Fruit fly (Drosophila melanogaster) whole organism, embryonic: ENCODE data around the gene Cad88C.

Experiments used
- Adf1 ChIP-seq: fragments of 200-800 bp; sonication (Bioruptor generic); IDR thresholded peaks from 2 replicates; pipeline ENCODE4 v1.3.6; 2022; ENCODE audit warnings: missing biosample characterization, missing genetic modification characterization
- Asciz ChIP-seq: fragments of 200-800 bp; sonication (Bioruptor generic); optimal IDR thresholded peaks from 2 replicates; lab custom pipeline; 2017; ENCODE audit warnings: missing biosample characterization, mild to moderate bottlenecking, missing genetic modification characterization, missing genetic modification reagents
- Atf3 ChIP-seq: fragments of 200-800 bp; sonication (Bioruptor generic); optimal IDR thresholded peaks from 3 replicates; lab custom pipeline; 2016; ENCODE audit warnings: missing biosample characterization, missing genetic modification characterization
- CG10366 ChIP-seq: fragments of 200-800 bp; sonication (Bioruptor generic); IDR thresholded peaks from 2 replicates; pipeline ENCODE4 v1.3.6; 2022; ENCODE audit warnings: missing biosample characterization, missing genetic modification characterization
- CG10462 ChIP-seq: fragments of 200-800 bp; sonication (Bioruptor generic); optimal IDR thresholded peaks from 2 replicates; lab custom pipeline; 2016; ENCODE audit warnings: missing biosample characterization, missing genetic modification characterization
- CG10959 ChIP-seq: fragments of 200-800 bp; sonication (Bioruptor generic); IDR thresholded peaks from 2 replicates; pipeline ENCODE4 v1.3.6; 2022; ENCODE audit warnings: missing biosample characterization, missing genetic modification characterization
- CG11085 ChIP-seq: fragments of 200-800 bp; sonication (Bioruptor generic); IDR thresholded peaks from 2 replicates; pipeline ENCODE4 v1.3.6; 2022; ENCODE audit warnings: missing biosample characterization, missing genetic modification characterization
- CG11093 ChIP-seq: fragments of 200-800 bp; sonication (Bioruptor generic); IDR thresholded peaks from 3 replicates; pipeline ENCODE4 v1.3.6; 2022; ENCODE audit warnings: missing biosample characterization, missing genetic modification characterization
- CG14667 ChIP-seq: fragments of 200-800 bp; sonication (Bioruptor generic); IDR thresholded peaks from 2 replicates; pipeline ENCODE4 v1.3.6; 2022; ENCODE audit warnings: missing biosample characterization, missing genetic modification characterization
- CG14710 ChIP-seq: fragments of 200-800 bp; sonication (Bioruptor generic); optimal IDR thresholded peaks from 3 replicates; lab custom pipeline; 2019; ENCODE audit warnings: missing biosample characterization, mild to moderate bottlenecking, missing genetic modification characterization, moderate library complexity
- CG15514 ChIP-seq: fragments of 200-800 bp; sonication (Bioruptor generic); optimal IDR thresholded peaks from 3 replicates; lab custom pipeline; 2017; ENCODE audit warnings: missing biosample characterization, missing genetic modification characterization, mild to moderate bottlenecking, moderate library complexity, missing genetic modification reagents
- CG2120 ChIP-seq: fragments of 200-800 bp; sonication (Bioruptor generic); optimal IDR thresholded peaks from 3 replicates; lab custom pipeline; 2016; ENCODE audit warnings: missing biosample characterization, missing genetic modification characterization
- CG2678 ChIP-seq: fragments of 200-800 bp; sonication (Bioruptor generic); optimal IDR thresholded peaks from 3 replicates; lab custom pipeline; 2019; ENCODE audit warnings: missing biosample characterization, mild to moderate bottlenecking, missing genetic modification characterization, moderate library complexity
- CG2875 ChIP-seq: fragments of 200-800 bp; sonication (Bioruptor generic); optimal IDR thresholded peaks from 2 replicates; lab custom pipeline; 2017; ENCODE audit warnings: missing biosample characterization, mild to moderate bottlenecking, missing genetic modification characterization, missing genetic modification reagents
- CG31224 ChIP-seq: fragments of 200-800 bp; sonication (Bioruptor generic); IDR thresholded peaks from 2 replicates; pipeline ENCODE4 v1.3.6; 2022; ENCODE audit warnings: missing biosample characterization, missing genetic modification characterization
- CG4730 ChIP-seq: fragments of 200-800 bp; sonication (Bioruptor generic); IDR thresholded peaks from 2 replicates; pipeline ENCODE4 v1.3.6; 2022; ENCODE audit warnings: missing biosample characterization, missing genetic modification characterization
- CG6254 ChIP-seq: fragments of 200-800 bp; sonication (Bioruptor generic); optimal IDR thresholded peaks from 3 replicates; lab custom pipeline; 2017; ENCODE audit warnings: mild to moderate bottlenecking, missing biosample characterization, missing genetic modification reagents, missing genetic modification characterization
- CG6854 ChIP-seq: fragments of 200-800 bp; sonication (Bioruptor generic); optimal IDR thresholded peaks from 3 replicates; lab custom pipeline; 2017; ENCODE audit warnings: missing biosample characterization, mild to moderate bottlenecking, missing genetic modification characterization
- CG7928 ChIP-seq: fragments of 200-800 bp; sonication (Bioruptor generic); optimal IDR thresholded peaks from 2 replicates; lab custom pipeline; 2017; ENCODE audit warnings: missing biosample characterization, mild to moderate bottlenecking, missing genetic modification characterization
- Dll ChIP-seq: fragments of 200-800 bp; sonication (Bioruptor generic); IDR thresholded peaks from 4 replicates; pipeline ENCODE4 v1.3.6; 2022; ENCODE audit warnings: missing biosample characterization, missing genetic modification characterization; ENCODE audit not compliant: partially characterized antibody
- ERR ChIP-seq: fragments of 200-800 bp; sonication (Bioruptor generic); optimal IDR thresholded peaks from 2 replicates; lab custom pipeline; 2016; ENCODE audit warnings: missing biosample characterization, missing genetic modification characterization
- H15 ChIP-seq: fragments of 200-800 bp; sonication (Bioruptor generic); IDR thresholded peaks from 3 replicates; pipeline ENCODE4 v1.3.6; 2022; ENCODE audit warnings: missing biosample characterization, missing genetic modification characterization
- HLH3B ChIP-seq: fragments of 200-800 bp; sonication (Bioruptor generic); IDR thresholded peaks from 2 replicates; pipeline ENCODE4 v1.3.6; 2022; ENCODE audit warnings: missing biosample characterization, missing genetic modification characterization
- Lim3 ChIP-seq: fragments of 200-800 bp; sonication (Bioruptor generic); IDR thresholded peaks from 2 replicates; pipeline ENCODE4 v1.3.6; 2022; ENCODE audit warnings: missing biosample characterization, missing genetic modification characterization
- Meics ChIP-seq: fragments of 200-800 bp; sonication (Bioruptor generic); optimal IDR thresholded peaks from 2 replicates; lab custom pipeline; 2017; ENCODE audit warnings: missing biosample characterization, mild to moderate bottlenecking, missing genetic modification characterization
- Myb ChIP-seq: fragments of 200-800 bp; sonication (Bioruptor generic); optimal IDR thresholded peaks from 2 replicates; lab custom pipeline; 2016; ENCODE audit warnings: missing biosample characterization, missing genetic modification characterization
- NC2α ChIP-seq: fragments of 200-800 bp; sonication (Bioruptor generic); optimal IDR thresholded peaks from 2 replicates; lab custom pipeline; 2016; ENCODE audit warnings: missing biosample characterization, missing genetic modification characterization
- Oli ChIP-seq: fragments of 200-800 bp; sonication (Bioruptor generic); optimal IDR thresholded peaks from 2 replicates; lab custom pipeline; 2018; ENCODE audit warnings: missing biosample characterization, mild to moderate bottlenecking, missing genetic modification characterization, moderate library complexity
- Pdp1 ChIP-seq, 2 experiments: fragments of 200-800 bp; sonication (Bioruptor generic); optimal IDR thresholded peaks; 3 replicates each; lab custom pipeline; 2016; ENCODE audit warnings: missing biosample characterization in 2 of 2, missing genetic modification characterization in 2 of 2, mild to moderate bottlenecking in 1 of 2, moderate library complexity in 1 of 2
- Poxn ChIP-seq: fragments of 200-800 bp; sonication (Bioruptor generic); IDR thresholded peaks from 2 replicates; pipeline ENCODE4 v1.3.6; 2022; ENCODE audit warnings: missing biosample characterization, missing genetic modification characterization
- Xbp1 ChIP-seq: fragments of 200-800 bp; sonication (Bioruptor generic); optimal IDR thresholded peaks from 3 replicates; lab custom pipeline; 2016; ENCODE audit warnings: missing biosample characterization, mild to moderate bottlenecking, missing genetic modification characterization
- Xrp1 ChIP-seq: fragments of 200-800 bp; sonication (Bioruptor generic); IDR thresholded peaks from 2 replicates; pipeline ENCODE4 v1.3.6; 2022; ENCODE audit warnings: missing biosample characterization, missing genetic modification characterization
- az2 ChIP-seq: fragments of 200-800 bp; sonication (Bioruptor generic); optimal IDR thresholded peaks from 3 replicates; lab custom pipeline; 2016; ENCODE audit warnings: missing biosample characterization, missing genetic modification characterization
- bsh ChIP-seq, 2 experiments: fragments of 200-800 bp; sonication (Bioruptor generic); optimal IDR thresholded peaks; 2 replicates each; lab custom pipeline; 2017 to 2018; ENCODE audit warnings: mild to moderate bottlenecking in 2 of 2, missing biosample characterization in 2 of 2, missing genetic modification characterization in 2 of 2, moderate library complexity in 1 of 2
- chif ChIP-seq, 2 experiments: fragments of 200-800 bp; sonication (Bioruptor generic); optimal IDR thresholded peaks; 3 replicates each; lab custom pipeline; 2016; ENCODE audit warnings: missing biosample characterization in 2 of 2, missing genetic modification characterization in 2 of 2
- corto ChIP-seq: fragments of 200-800 bp; sonication (Bioruptor generic); optimal IDR thresholded peaks from 2 replicates; lab custom pipeline; 2016; ENCODE audit warnings: missing biosample characterization, mild to moderate bottlenecking, missing genetic modification characterization, moderate library complexity
- crc ChIP-seq: fragments of 200-800 bp; sonication (Bioruptor generic); optimal IDR thresholded peaks from 2 replicates; lab custom pipeline; 2016; ENCODE audit warnings: missing biosample characterization, missing genetic modification characterization
- danr ChIP-seq: fragments of 200-800 bp; sonication (Bioruptor generic); IDR thresholded peaks from 2 replicates; pipeline ENCODE4 v1.3.6; 2022; ENCODE audit warnings: missing biosample characterization, missing genetic modification characterization
- knrl ChIP-seq: fragments of 200-800 bp; sonication (Bioruptor generic); IDR thresholded peaks from 3 replicates; pipeline ENCODE4 v1.3.6; 2022; ENCODE audit warnings: missing biosample characterization, missing genetic modification characterization; ENCODE audit not compliant: partially characterized antibody
- nmo ChIP-seq: fragments of 200-800 bp; sonication (Bioruptor generic); optimal IDR thresholded peaks from 2 replicates; lab custom pipeline; 2018; ENCODE audit warnings: missing biosample characterization, mild to moderate bottlenecking, missing genetic modification characterization, moderate library complexity
- pita ChIP-seq: fragments of 200-800 bp; sonication (Bioruptor generic); optimal IDR thresholded peaks from 2 replicates; lab custom pipeline; 2017; ENCODE audit warnings: missing biosample characterization, mild to moderate bottlenecking, missing genetic modification characterization
- pnt ChIP-seq: fragments of 200-800 bp; sonication (Bioruptor generic); optimal IDR thresholded peaks from 3 replicates; lab custom pipeline; 2016; ENCODE audit warnings: missing biosample characterization, missing genetic modification characterization
- pzg ChIP-seq: fragments of 200-800 bp; sonication (Bioruptor generic); optimal IDR thresholded peaks from 3 replicates; lab custom pipeline; 2018; ENCODE audit warnings: missing biosample characterization, mild to moderate bottlenecking, missing genetic modification characterization, moderate library complexity
- sna ChIP-seq: fragments of 200-800 bp; sonication (Bioruptor generic); IDR thresholded peaks from 2 replicates; pipeline ENCODE4 v1.3.6; 2022; ENCODE audit warnings: missing biosample characterization, missing genetic modification characterization; ENCODE audit not compliant: partially characterized antibody
- so ChIP-seq: fragments of 200-800 bp; sonication (Bioruptor generic); IDR thresholded peaks from 3 replicates; pipeline ENCODE4 v1.3.6; 2022; ENCODE audit warnings: missing biosample characterization, missing genetic modification characterization
- ssp ChIP-seq: fragments of 200-800 bp; sonication (Bioruptor generic); IDR thresholded peaks from 2 replicates; pipeline ENCODE4 v1.3.6; 2022; ENCODE audit warnings: missing biosample characterization, missing genetic modification characterization
- tgo ChIP-seq: fragments of 200-800 bp; sonication (Bioruptor generic); IDR thresholded peaks from 3 replicates; pipeline ENCODE4 v1.3.6; 2022; ENCODE audit warnings: missing biosample characterization, missing genetic modification characterization
- tna ChIP-seq: fragments of 200-800 bp; sonication (Bioruptor generic); IDR thresholded peaks from 2 replicates; pipeline ENCODE4 v1.3.6; 2022; ENCODE audit warnings: missing biosample characterization, missing genetic modification characterization; ENCODE audit not compliant: partially characterized antibody
- tx ChIP-seq: fragments of 200-800 bp; sonication (Bioruptor generic); optimal IDR thresholded peaks from 2 replicates; lab custom pipeline; 2016; ENCODE audit warnings: missing biosample characterization, missing genetic modification characterization

The Cad88C gene

dm6 chr3R:14590753-14591535, 39.3 kb upstream of the Cad88C start (continued):
- TF ChIP-seq CG31224 (GFP tag; lab: Robert Waterston, UW), result peak; percentile 34; the same call in 1 of the 2 replicates
- TF ChIP-seq CG7928 (GFP tag; lab: Kevin White, UChicago), result no peak
- peak; percentile 64 for TF ChIP-seq CG14667 (GFP tag; lab: Robert Waterston, UW)
- peak; percentile 98 for TF ChIP-seq CG14710 (tag; lab: Kevin White, UChicago)
- TF ChIP-seq Meics (GFP tag; lab: Kevin White, UChicago), result peak; percentile 45
- peak; percentile 52 for TF ChIP-seq CG10366
- no peak for TF ChIP-seq CG6854 (GFP tag; lab: Kevin White, UChicago)
- TF ChIP-seq danr (GFP tag; lab: Robert Waterston, UW), result peak; percentile 60; the same call in 1 of the 2 replicates
- peak; percentile 72; the same call in 1 of the 2 replicates for TF ChIP-seq HLH3B (GFP tag; lab: Robert Waterston, UW)
- peak; percentile 93 for TF ChIP-seq Xrp1 (GFP tag; lab: Robert Waterston, UW)
- TF ChIP-seq Atf3 (GFP tag; lab: Kevin White, UChicago), result no peak
- peak; percentile 88 for TF ChIP-seq Asciz (GFP tag; lab: Kevin White, UChicago)
- TF ChIP-seq Oli (tag; lab: Kevin White, UChicago), result peak; percentile 90
- no peak for TF ChIP-seq pzg (GFP tag; lab: Kevin White, UChicago)
- TF ChIP-seq CG6254, result peak; percentile 93
- no peak for TF ChIP-seq tna (GFP tag; lab: Robert Waterston, UW)
- no peak for TF ChIP-seq knrl (GFP tag; lab: Robert Waterston, UW)
- TF ChIP-seq CG10462 (GFP tag; lab: Kevin White, UChicago), result peak; percentile 84
- peak; percentile 86 for TF ChIP-seq CG10959 (GFP tag; lab: Robert Waterston, UW)
- TF ChIP-seq Adf1 (GFP tag; lab: Robert Waterston, UW), result no peak
- no peak for TF ChIP-seq Dll (GFP tag; lab: Robert Waterston, UW)
- peak; percentile 92 for TF ChIP-seq nmo (GFP tag; lab: Kevin White, UChicago)
- peak; percentile 71 for TF ChIP-seq tgo (GFP tag; lab: Robert Waterston, UW)
- no peak for TF ChIP-seq crc
- no peak for TF ChIP-seq Poxn (GFP tag; lab: Robert Waterston, UW)
- peak; percentile 59 to 94 for TF ChIP-seq bsh (GFP tag; optimal IDR thresholded peaks at IDR 0.05; lab: Kevin White, UChicago)
- no peak for TF ChIP-seq Myb
- TF ChIP-seq az2 (GFP tag; lab: Kevin White, UChicago), result peak; percentile 93
- peak; percentile 83 for TF ChIP-seq Xbp1 (GFP tag; lab: Kevin White, UChicago)
- TF ChIP-seq CG2120 (GFP tag; lab: Kevin White, UChicago), result no peak
- TF ChIP-seq CG4730, result peak; percentile 56
- peak; percentile 73 for TF ChIP-seq ssp (GFP tag; lab: Robert Waterston, UW)
- no peak for TF ChIP-seq CG15514 (GFP tag; lab: Kevin White, UChicago)
- no peak for TF ChIP-seq Lim3
- no peak for TF ChIP-seq corto (GFP tag; lab: Kevin White, UChicago)
- TF ChIP-seq H15 (GFP tag; lab: Robert Waterston, UW), result 0 out of 3 replicates have a peak, but pooled peaks have one; percentile 45
- peak in 1 of 2 experiments; percentile 64 for TF ChIP-seq chif (GFP tag; optimal IDR thresholded peaks at IDR 0.05; lab: Kevin White, UChicago)
- TF ChIP-seq CG2875, result peak; percentile 85
- no peak for TF ChIP-seq tx
- no peak for TF ChIP-seq sna
- no peak for TF ChIP-seq pita (GFP tag; lab: Kevin White, UChicago)
- TF ChIP-seq so (GFP tag; lab: Robert Waterston, UW), result peak; percentile 77; the same call in 2 of the 3 replicates
- TF ChIP-seq CG11085 (GFP tag; lab: Robert Waterston, UW), result no peak
- no peak for TF ChIP-seq NC2α
- no peak for TF ChIP-seq pnt (GFP tag; lab: Kevin White, UChicago)
- peak; percentile 87 for TF ChIP-seq CG2678 (tag; lab: Kevin White, UChicago)
- peak; percentile 28 to 54 for TF ChIP-seq Pdp1 (GFP tag; optimal IDR thresholded peaks at IDR 0.05; lab: Kevin White, UChicago)
- no peak for TF ChIP-seq ERR (GFP tag; lab: Kevin White, UChicago)
- peak; percentile 67; the same call in 2 of the 3 replicates for TF ChIP-seq CG11093 (GFP tag; lab: Robert Waterston, UW)
